Worm (Caenorhabditis elegans) whole organism, L4/young adult: ENCODE results near the gene gcy-37.

Source experiments
- W03F9.2 ChIP-seq: fragments of 150-350 bp; optimal IDR thresholded peaks from 2 replicates; lab custom pipeline; 2014; ENCODE audit warnings: missing biosample characterization, missing genetic modification characterization
- dao-5 ChIP-seq: sonication (generic microtip); optimal IDR thresholded peaks from 2 replicates; lab custom pipeline; 2016; ENCODE audit warnings: missing genotype, missing genetic modification characterization, moderate library complexity, missing compliant biosample characterization
- him-1 ChIP-seq: sonication (generic microtip); optimal IDR thresholded peaks from 2 replicates; lab custom pipeline; 2016; ENCODE audit warnings: missing genotype, missing genetic modification reagents, missing genetic modification characterization, missing compliant biosample characterization

gcy-37 gene

ce11 chrIV:2159069-2159468, at the start of gene gcy-37:
Gene gcy-37 (minus strand): TSS chrIV:2159169.
- TF ChIP-seq him-1: no peak

ce11 chrIV:2198741-2199140, 39.8 kb upstream of the gcy-37 start, which contains the start of gene Y71G10AR.4:
Gene Y71G10AR.4 (plus strand): TSS chrIV:2199041.
- TF ChIP-seq dao-5 (tag; lab: Kevin White, UChicago) (no peak), W03F9.2 (no peak), him-1 (no peak)

ce11 chrIV:2195598-2195997, 36.6 kb upstream of the gcy-37 start:
- TF ChIP-seq W03F9.2 (no peak), him-1 (no peak), dao-5 (tag; lab: Kevin White, UChicago) (no peak)

ce11 chrIV:2193558-2193957, 34.6 kb upstream of the gcy-37 start:
- TF ChIP-seq him-1 (no peak), W03F9.2 (no peak), dao-5 (tag; lab: Kevin White, UChicago) (no peak)

ce11 chrIV:2193037-2193436, 34.1 kb upstream of the gcy-37 start:
- TF ChIP-seq W03F9.2 (no peak), dao-5 (tag; lab: Kevin White, UChicago) (no peak), him-1 (no peak)

ce11 chrIV:2177545-2177944, 18.6 kb upstream of the gcy-37 start, which contains the start of gene hrpu-2:
Gene hrpu-2 (plus strand): TSS chrIV:2177896.
- no peak for TF ChIP-seq dao-5 (tag; lab: Kevin White, UChicago)
- TF ChIP-seq W03F9.2: peak; percentile 73
- TF ChIP-seq him-1: peak; percentile 35

ce11 chrIV:2175291-2175690, 16.3 kb upstream of the gcy-37 start, which contains the start of gene C54E4.1:
Gene C54E4.1 (plus strand): TSS chrIV:2175591.
- no peak for TF ChIP-seq dao-5 (tag; lab: Kevin White, UChicago)
- TF ChIP-seq him-1: no peak
- no peak for TF ChIP-seq W03F9.2

- TF ChIP-seq him-1 (no peak), W03F9.2 (no peak), dao-5 (tag; lab: Kevin White, UChicago) (no peak)
Observed at ce11 chrIV:2172880-2173279, 13.9 kb upstream of the gcy-37 start.

- TF ChIP-seq dao-5 (tag; lab: Kevin White, UChicago) (no peak), W03F9.2 (no peak)
Observed at ce11 chrIV:2170332-2170731, 11.4 kb upstream of the gcy-37 start.

- TF ChIP-seq dao-5 (tag; lab: Kevin White, UChicago): no peak
- TF ChIP-seq W03F9.2: no peak
- no peak for TF ChIP-seq him-1
Observed at ce11 chrIV:2168514-2168913, 9.5 kb upstream of the gcy-37 start, which contains the start of gene C54E4.4. Gene C54E4.4 (minus strand): TSS chrIV:2168614.

- no peak for TF ChIP-seq W03F9.2
- no peak for TF ChIP-seq him-1
- no peak for TF ChIP-seq dao-5 (tag; lab: Kevin White, UChicago)
Observed at ce11 chrIV:2162256-2162655, 3.3 kb upstream of the gcy-37 start.

ce11 chrIV:2156239-2156638, 2.7 kb downstream of the gcy-37 start:
- TF ChIP-seq dao-5 (tag; lab: Kevin White, UChicago) (no peak), W03F9.2 (no peak), him-1 (no peak)

ce11 chrIV:2149247-2149756, 9.7 kb downstream of the gcy-37 start, which contains the start of gene C54E4.5:
Gene C54E4.5 (minus strand): TSS chrIV:2149297.
- TF ChIP-seq him-1 (no peak), W03F9.2 (no peak), dao-5 (tag; lab: Kevin White, UChicago) (no peak)

ce11 chrIV:2142320-2142719, 16.6 kb downstream of the gcy-37 start:
- TF ChIP-seq dao-5 (tag; lab: Kevin White, UChicago) (no peak), him-1 (no peak), W03F9.2 (no peak)

ce11 chrIV:2140543-2140942, 18.4 kb downstream of the gcy-37 start, which contains the start of gene C54E4.12:
Gene C54E4.12 (minus strand): TSS chrIV:2140643.
- TF ChIP-seq him-1 (no peak), W03F9.2 (no peak), dao-5 (tag; lab: Kevin White, UChicago) (no peak)

- no peak for TF ChIP-seq dao-5 (tag; lab: Kevin White, UChicago)
Observed at ce11 chrIV:2137478-2137877, 21.5 kb downstream of the gcy-37 start.
